Worm (Caenorhabditis elegans) whole organism, young adult: Measurements from ENCODE around the gene EGAP9.3.
"Not testable (repeated sequence)": the region's sequence is repeated elsewhere in the genome, so short reads cannot be mapped to it uniquely, and the experiment has no call there.

Source experiments
- B0019.2 ChIP-seq: fragments of 200-800 bp; sonication (Bioruptor generic); conservative IDR thresholded peaks from 2 replicates; pipeline ENCODE4 v1.3.6; 2022; ENCODE audit warnings: missing genetic modification reagents, missing genetic modification characterization, missing compliant biosample characterization
- C17E4.6 ChIP-seq: fragments of 200-800 bp; sonication (Bioruptor generic); IDR thresholded peaks from 2 replicates; pipeline ENCODE4 v1.3.6; 2022; ENCODE audit warnings: missing genetic modification reagents, missing genetic modification characterization, missing compliant biosample characterization
- F10E7.11 ChIP-seq: sonication (generic microtip); optimal IDR thresholded peaks from 2 replicates; lab custom pipeline; 2017; ENCODE audit warnings: mild to moderate bottlenecking, missing genetic modification characterization, moderate library complexity, missing compliant biosample characterization
- F23B12.7 ChIP-seq: sonication (generic microtip); optimal IDR thresholded peaks from 2 replicates; lab custom pipeline; 2017; ENCODE audit warnings: missing genetic modification characterization, mild to moderate bottlenecking, missing compliant biosample characterization, antibody characterized with exemption, moderate library complexity; ENCODE audit not compliant: insufficient read depth
- F33H1.4 ChIP-seq: fragments of 200-800 bp; sonication (Bioruptor generic); IDR thresholded peaks from 2 replicates; pipeline ENCODE4 v1.3.6; 2022; ENCODE audit warnings: missing genetic modification reagents, missing genetic modification characterization, missing compliant biosample characterization
- F55B11.4 ChIP-seq: sonication (generic microtip); optimal IDR thresholded peaks from 2 replicates; lab custom pipeline; 2016; ENCODE audit warnings: missing compliant biosample characterization, missing genetic modification characterization, borderline replicate concordance; ENCODE audit not compliant: insufficient read depth
- F57A8.1 ChIP-seq: fragments of 200-800 bp; sonication (Bioruptor generic); optimal IDR thresholded peaks from 2 replicates; lab custom pipeline; 2018; ENCODE audit warnings: mild to moderate bottlenecking, missing genetic modification characterization, moderate library complexity, missing compliant biosample characterization
- Y53F4B.3 ChIP-seq: fragments of 200-800 bp; sonication (Bioruptor generic); IDR thresholded peaks from 2 replicates; pipeline ENCODE4 v1.3.6; 2022; ENCODE audit warnings: missing genetic modification reagents, missing genetic modification characterization, missing compliant biosample characterization
- ceh-100 ChIP-seq: fragments of 200-800 bp; sonication (Bioruptor generic); IDR thresholded peaks from 2 replicates; pipeline ENCODE4 v1.3.6; 2022; ENCODE audit warnings: missing genetic modification reagents, missing genetic modification characterization, missing compliant biosample characterization
- ceh-40 ChIP-seq: fragments of 200-800 bp; sonication (Bioruptor generic); IDR thresholded peaks from 2 replicates; pipeline ENCODE4 v1.3.6; 2022; ENCODE audit warnings: missing genetic modification characterization, missing compliant biosample characterization
- chd-7 ChIP-seq: sonication (generic microtip); optimal IDR thresholded peaks from 2 replicates; lab custom pipeline; 2016; ENCODE audit warnings: mild to moderate bottlenecking, missing genetic modification characterization, moderate library complexity, missing compliant biosample characterization
- dox-1 ChIP-seq: fragments of 200-800 bp; sonication (Bioruptor generic); IDR thresholded peaks from 2 replicates; pipeline ENCODE4 v1.3.6; 2022; ENCODE audit warnings: missing genetic modification reagents, missing genetic modification characterization, missing compliant biosample characterization
- hrde-1 ChIP-seq: sonication (generic microtip); optimal IDR thresholded peaks from 2 replicates; lab custom pipeline; 2016; ENCODE audit warnings: missing genetic modification characterization, mild to moderate bottlenecking, missing compliant biosample characterization, moderate library complexity, missing genotype, missing genetic modification reagents, borderline replicate concordance
- hsf-1 ChIP-seq: fragments of 200-800 bp; sonication (Bioruptor generic); IDR thresholded peaks from 2 replicates; pipeline ENCODE4 v1.3.6; 2022; ENCODE audit warnings: missing genetic modification reagents, missing genetic modification characterization, missing compliant biosample characterization
- lin-26 ChIP-seq: fragments of 200-800 bp; sonication (Bioruptor generic); IDR thresholded peaks from 2 replicates; pipeline ENCODE4 v1.3.6; 2022; ENCODE audit warnings: missing genetic modification reagents, missing genetic modification characterization, missing compliant biosample characterization
- lin-54 ChIP-seq: fragments of 200-800 bp; sonication (Bioruptor generic); optimal IDR thresholded peaks from 2 replicates; lab custom pipeline; 2018; ENCODE audit warnings: mild to moderate bottlenecking, missing genetic modification characterization, missing compliant biosample characterization
- madf-8 ChIP-seq: fragments of 200-800 bp; sonication (Bioruptor generic); conservative IDR thresholded peaks from 2 replicates; pipeline ENCODE4 v1.3.6; 2022; ENCODE audit warnings: missing genetic modification reagents, missing genetic modification characterization, missing compliant biosample characterization
- nhr-120 ChIP-seq: fragments of 200-800 bp; sonication (Bioruptor generic); IDR thresholded peaks from 2 replicates; pipeline ENCODE4 v1.3.6; 2022; ENCODE audit warnings: missing genetic modification characterization, missing compliant biosample characterization
- nhr-179 ChIP-seq: sonication (generic microtip); optimal IDR thresholded peaks from 2 replicates; lab custom pipeline; 2016; ENCODE audit warnings: mild to moderate bottlenecking, missing genetic modification characterization, missing compliant biosample characterization
- nhr-80 ChIP-seq: sonication (generic microtip); optimal IDR thresholded peaks from 2 replicates; lab custom pipeline; 2016; ENCODE audit warnings: missing genetic modification characterization, missing compliant biosample characterization
- snpc-3.4 ChIP-seq: sonication (generic microtip); optimal IDR thresholded peaks from 2 replicates; lab custom pipeline; 2017; ENCODE audit warnings: missing genetic modification characterization, mild to moderate bottlenecking, missing compliant biosample characterization, antibody characterized with exemption, moderate library complexity, missing genotype, missing genetic modification reagents
- tbp1 ChIP-seq: fragments of 200-800 bp; sonication (Bioruptor generic); optimal IDR thresholded peaks from 2 replicates; lab custom pipeline; 2018; ENCODE audit warnings: mild to moderate bottlenecking, missing genetic modification characterization, missing compliant biosample characterization
- ztf-22 ChIP-seq: fragments of 200-800 bp; sonication (Bioruptor generic); optimal IDR thresholded peaks from 2 replicates; lab custom pipeline; 2018; ENCODE audit warnings: mild to moderate bottlenecking, missing genetic modification characterization, moderate library complexity, missing compliant biosample characterization
- ztf-25 ChIP-seq: fragments of 200-800 bp; sonication (Bioruptor generic); IDR thresholded peaks from 2 replicates; pipeline ENCODE4 v1.3.6; 2022; ENCODE audit warnings: missing genetic modification reagents, missing genetic modification characterization, missing compliant biosample characterization
- ztf-6 ChIP-seq: fragments of 200-800 bp; sonication (Bioruptor generic); IDR thresholded peaks from 2 replicates; pipeline ENCODE4 v1.3.6; 2022; ENCODE audit warnings: missing genetic modification reagents, missing genetic modification characterization, missing compliant biosample characterization

EGAP9.3 gene

DNA sequence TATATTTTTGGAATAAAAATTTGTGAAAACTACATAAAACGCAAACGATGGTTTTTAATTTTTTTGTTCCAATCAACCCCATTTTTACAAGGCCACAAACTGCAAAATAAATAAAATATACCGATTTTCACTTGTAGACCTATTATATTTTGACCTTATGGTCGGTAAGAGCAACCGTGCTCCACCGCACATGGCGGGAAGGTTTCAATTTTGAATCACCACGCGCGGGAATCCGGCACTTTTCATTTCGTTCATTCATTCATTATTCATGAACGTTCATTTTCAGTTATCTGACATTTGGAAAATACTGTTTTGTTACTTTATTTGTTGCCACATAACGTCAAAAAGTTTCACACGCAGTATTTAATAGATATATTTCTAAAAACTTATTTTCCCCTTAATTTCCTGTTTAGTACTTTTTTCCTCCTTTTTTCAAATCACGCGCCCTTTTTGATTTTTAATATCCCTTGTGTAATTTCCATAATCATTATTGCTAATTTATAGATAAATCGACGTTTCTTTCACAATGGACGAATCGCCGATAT lies 13.8 kb upstream of the EGAP9.3 start, which contains the start of gene hcp-1 (continued):
- TF ChIP-seq F33H1.4 (GFP tag; lab: Robert Waterston, UW), result peak; percentile 89
- peak; percentile 95 for TF ChIP-seq snpc-3.4 (tag; lab: Kevin White, UChicago)
- TF ChIP-seq F10E7.11, result no peak
- TF ChIP-seq, all 124 proteins: peak for 44

ce11 chrV:6590283-6590682 lies 10.4 kb upstream of the EGAP9.3 start, which contains the start of gene ZK1055.2:
Gene ZK1055.2 (plus strand): TSS chrV:6590583.
- TF ChIP-seq B0019.2 (GFP tag; lab: Robert Waterston, UW) (no peak), dox-1 (GFP tag; lab: Robert Waterston, UW) (no peak), chd-7 (no peak), F55B11.4 (no peak), hrde-1 (tag; lab: Kevin White, UChicago) (no peak), hsf-1 (GFP tag; lab: Robert Waterston, UW) (no peak), ztf-22 (GFP tag; lab: Kevin White, UChicago) (no peak), nhr-120 (GFP tag; lab: Robert Waterston, UW) (no peak), madf-8 (GFP tag; lab: Robert Waterston, UW) (no peak), F57A8.1 (no peak), tbp1 (GFP tag; lab: Kevin White, UChicago) (no peak), ceh-40 (GFP tag; lab: Robert Waterston, UW) (no peak)

DNA sequence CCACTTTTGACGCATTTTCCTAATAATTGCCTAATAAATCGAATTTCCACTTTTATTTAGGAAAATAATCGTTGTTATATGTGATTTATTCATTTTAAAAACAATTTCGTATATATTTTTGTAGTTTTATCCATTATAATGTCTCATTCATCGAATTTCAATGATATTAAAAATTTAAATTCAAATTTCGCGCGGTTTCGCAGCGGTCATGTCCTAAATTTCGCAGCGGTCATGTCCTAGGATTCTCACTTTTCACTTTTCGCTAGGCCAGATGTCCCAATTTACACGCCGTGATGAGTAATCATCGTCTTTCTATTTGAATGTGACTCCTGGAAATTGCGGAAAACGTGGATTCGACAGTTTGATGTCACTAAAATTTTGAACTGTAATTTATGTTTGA lies 1.8 kb upstream of the EGAP9.3 start, which contains the start of gene ZK1055.4:
Gene ZK1055.4 (plus strand): TSS at position 301 of the 400 bp plus-strand sequence.
- TF ChIP-seq nhr-179; F23B12.7 (tag; lab: Kevin White, UChicago); ceh-100 (GFP tag; lab: Robert Waterston, UW): not testable (repeated sequence)
- TF ChIP-seq, all 124 proteins: peak for 0; not testable (repeated sequence) for 124

DNA sequence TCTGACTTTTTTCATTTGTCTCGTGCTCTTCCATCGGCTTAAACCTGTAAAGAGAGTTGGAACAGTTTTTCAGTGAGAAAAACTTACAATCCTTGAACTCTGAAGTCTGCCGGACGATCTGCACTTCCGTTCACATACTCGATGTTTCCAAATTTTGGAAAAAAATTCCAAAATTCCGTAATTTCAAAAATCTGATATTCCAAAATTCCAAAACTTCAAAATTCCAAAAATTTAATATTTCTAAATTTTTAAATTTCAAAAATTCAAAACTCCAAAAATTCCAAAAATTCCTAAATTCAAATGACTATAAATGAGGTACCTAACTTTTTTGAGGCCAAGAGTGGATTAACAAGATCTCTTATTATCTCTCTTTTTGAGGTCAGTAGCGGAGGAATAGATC lies 3.4 kb downstream of the EGAP9.3 start, which contains the start of gene EGAP9.4:
Gene EGAP9.4 (plus strand): TSS at position 301 of the 400 bp plus-strand sequence.
- TF ChIP-seq lin-54 (GFP tag; lab: Kevin White, UChicago) (no peak), F23B12.7 (tag; lab: Kevin White, UChicago) (no peak), ztf-6 (GFP tag; lab: Robert Waterston, UW) (no peak), C17E4.6 (GFP tag; lab: Robert Waterston, UW) (no peak), dox-1 (GFP tag; lab: Robert Waterston, UW) (no peak)

- TF ChIP-seq Y53F4B.3 (GFP tag; lab: Robert Waterston, UW), result no peak
- peak; percentile 84 for TF ChIP-seq nhr-80 (tag; lab: Kevin White, UChicago)
These were observed 4.4 kb downstream of the EGAP9.3 start, which contains the start of gene fut-2 for ce11 chrV:6575406-6576130. Gene fut-2 (minus strand): TSS chrV:6575890.

DNA sequence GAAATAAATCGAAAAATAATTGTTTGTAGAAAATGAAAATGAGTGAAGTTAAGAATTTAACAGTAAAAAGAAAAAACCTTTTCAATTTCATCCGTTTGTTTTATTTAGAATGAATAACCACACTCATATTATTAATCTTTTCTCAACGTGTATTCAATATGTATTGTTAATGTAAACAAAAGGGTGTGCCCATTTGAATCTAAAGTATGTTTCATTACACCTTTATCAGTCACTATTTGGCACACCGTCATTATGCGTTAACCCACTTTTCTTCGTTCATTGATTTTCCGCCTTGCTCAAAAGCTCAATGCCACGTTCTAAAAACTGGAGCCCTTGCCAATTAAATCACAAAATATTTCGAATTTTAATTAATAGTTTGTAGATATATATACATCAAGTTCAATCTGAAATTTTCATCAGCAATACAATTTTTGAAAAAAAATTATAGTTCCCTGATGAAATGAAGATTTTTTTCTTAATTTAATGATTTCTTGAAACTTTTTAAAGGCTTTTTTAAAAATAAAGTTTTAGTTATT lies 14.0 kb downstream of the EGAP9.3 start, which contains the start of gene K04A8.1:
Gene K04A8.1 (plus strand): TSS at position 486 of the 536 bp plus-strand sequence.
- TF ChIP-seq nhr-80 (tag; lab: Kevin White, UChicago) (peak; percentile 44), ceh-100 (GFP tag; lab: Robert Waterston, UW) (no peak)

- TF ChIP-seq ztf-25 (GFP tag; lab: Robert Waterston, UW), result no peak
- TF ChIP-seq lin-26, result no peak
- no peak for TF ChIP-seq nhr-179
These were observed 18.3 kb downstream of the EGAP9.3 start, which contains the start of gene spp-19 for ce11 chrV:6561592-6561991. Gene spp-19 (minus strand): TSS chrV:6561692.
